Worm (Caenorhabditis elegans) whole organism, L1 larva: Measurements from ENCODE around the gene Y116A8C.44.

ENCODE experiments used
- blmp-1 ChIP-seq: fragments of 150-350 bp; optimal IDR thresholded peaks from 2 replicates; lab custom pipeline; 2014; ENCODE audit warnings: missing biosample characterization, missing genetic modification characterization
- lin-15B ChIP-seq: fragments of 150-350 bp; sonication (generic microtip); optimal IDR thresholded peaks from 3 replicates; lab custom pipeline; 2014; ENCODE audit warnings: missing biosample characterization, missing genetic modification characterization
- mdl-1 ChIP-seq, 2 experiments: fragments of 150-350 bp; optimal IDR thresholded peaks; 2 replicates each; lab custom pipeline; 2014 to 2017; ENCODE audit warnings: missing biosample characterization in 2 of 2, missing genetic modification characterization in 2 of 2, inconsistent platforms in 1 of 2
- nhr-11 ChIP-seq: fragments of 150-350 bp; optimal IDR thresholded peaks from 2 replicates; lab custom pipeline; 2014; ENCODE audit warnings: missing biosample characterization, missing genetic modification characterization
- nhr-28 ChIP-seq: fragments of 150-350 bp; optimal IDR thresholded peaks from 2 replicates; lab custom pipeline; 2014; ENCODE audit warnings: missing biosample characterization, missing genetic modification characterization
- pag-3 ChIP-seq: sonication (generic microtip); optimal IDR thresholded peaks from 2 replicates; lab custom pipeline; 2017; ENCODE audit warnings: missing genetic modification characterization, mild to moderate bottlenecking, missing compliant biosample characterization, antibody characterized with exemption, borderline replicate concordance; ENCODE audit not compliant: insufficient read depth
- unc-62 ChIP-seq: fragments of 150-350 bp; optimal IDR thresholded peaks from 2 replicates; lab custom pipeline; 2014; ENCODE audit warnings: missing biosample characterization, missing genetic modification reagents, missing genetic modification characterization

DNA sequence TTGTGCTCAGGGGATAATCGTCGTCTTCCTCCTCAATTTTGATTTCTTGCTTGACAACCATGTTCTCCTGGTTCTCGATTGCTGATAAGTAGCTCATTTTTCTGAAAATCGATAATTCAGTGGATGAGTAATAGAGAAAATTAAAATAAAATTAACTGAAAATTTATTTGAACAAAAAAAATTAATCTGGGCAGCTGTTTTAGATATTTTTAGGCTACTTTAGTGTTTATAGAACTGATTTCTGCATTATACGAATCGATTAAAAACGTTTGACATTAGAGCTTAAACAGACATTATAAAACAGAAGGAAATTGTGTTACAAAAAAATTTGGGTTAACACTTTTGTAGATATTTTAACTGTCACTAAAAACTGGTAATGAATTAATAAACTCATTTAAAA is 9.7 kb downstream of the Y116A8C.44 start, which contains the start of gene athp-3:
- TF ChIP-seq blmp-1 (tag; lab: Kevin White, UChicago), result no peak
- TF ChIP-seq nhr-11, result no peak
- no peak for TF ChIP-seq lin-15B
- TF ChIP-seq unc-62 (GFP tag; lab: Kevin White, UChicago), result no peak
- TF ChIP-seq nhr-28 (tag; lab: Kevin White, UChicago), result no peak
- no peak for TF ChIP-seq mdl-1 (tag; optimal IDR thresholded peaks at IDR 0.05; lab: Kevin White, UChicago)
- TF ChIP-seq pag-3 (tag; lab: Kevin White, UChicago), result no peak
